Fruit fly (Drosophila melanogaster) whole organism, embryonic: ENCODE measurements around the gene CstF64.

Experiments
- Bteb2 ChIP-seq: fragments of 200-800 bp; sonication (Bioruptor generic); optimal IDR thresholded peaks from 2 replicates; lab custom pipeline; 2016; ENCODE audit warnings: missing biosample characterization, missing genetic modification characterization
- CG10321 ChIP-seq: fragments of 200-800 bp; sonication (Bioruptor generic); IDR thresholded peaks from 2 replicates; pipeline ENCODE4 v1.3.6; 2022; ENCODE audit warnings: missing biosample characterization, missing genetic modification characterization
- CG10462 ChIP-seq: fragments of 200-800 bp; sonication (Bioruptor generic); optimal IDR thresholded peaks from 2 replicates; lab custom pipeline; 2016; ENCODE audit warnings: missing biosample characterization, missing genetic modification characterization
- CG12219 ChIP-seq: fragments of 200-800 bp; sonication (Bioruptor generic); optimal IDR thresholded peaks from 3 replicates; lab custom pipeline; 2018; ENCODE audit warnings: missing biosample characterization, mild to moderate bottlenecking, missing genetic modification characterization
- CG13296 ChIP-seq: fragments of 200-800 bp; sonication (Bioruptor generic); optimal IDR thresholded peaks from 3 replicates; lab custom pipeline; 2018; ENCODE audit warnings: missing biosample characterization, mild to moderate bottlenecking, missing genetic modification characterization
- CG13424 ChIP-seq: fragments of 200-800 bp; sonication (Bioruptor generic); optimal IDR thresholded peaks from 2 replicates; lab custom pipeline; 2019; ENCODE audit warnings: missing biosample characterization, mild to moderate bottlenecking, missing genetic modification characterization, moderate library complexity
- CG14667 ChIP-seq: fragments of 200-800 bp; sonication (Bioruptor generic); IDR thresholded peaks from 2 replicates; pipeline ENCODE4 v1.3.6; 2022; ENCODE audit warnings: missing biosample characterization, missing genetic modification characterization
- CG1602 ChIP-seq: fragments of 200-800 bp; sonication (Bioruptor generic); optimal IDR thresholded peaks from 3 replicates; lab custom pipeline; 2016; ENCODE audit warnings: missing biosample characterization, missing genetic modification characterization
- CG2120 ChIP-seq: fragments of 200-800 bp; sonication (Bioruptor generic); optimal IDR thresholded peaks from 3 replicates; lab custom pipeline; 2016; ENCODE audit warnings: missing biosample characterization, missing genetic modification characterization
- CG2889 ChIP-seq: fragments of 200-800 bp; sonication (Bioruptor generic); IDR thresholded peaks from 3 replicates; pipeline ENCODE4 v1.3.6; 2022; ENCODE audit warnings: missing biosample characterization, missing genetic modification characterization
- CG32532 ChIP-seq: fragments of 200-800 bp; sonication (Bioruptor generic); IDR thresholded peaks from 2 replicates; pipeline ENCODE4 v1.3.6; 2022; ENCODE audit warnings: missing biosample characterization, missing genetic modification characterization
- CG32767 ChIP-seq: fragments of 200-800 bp; sonication (Bioruptor generic); IDR thresholded peaks from 2 replicates; pipeline ENCODE4 v1.3.6; 2022; ENCODE audit warnings: missing biosample characterization, missing genetic modification characterization
- CG3281 ChIP-seq: fragments of 200-800 bp; sonication (Bioruptor generic); optimal IDR thresholded peaks from 3 replicates; lab custom pipeline; 2017; ENCODE audit warnings: missing biosample characterization, mild to moderate bottlenecking, missing genetic modification characterization
- CG34224 ChIP-seq: fragments of 200-800 bp; sonication (Bioruptor generic); IDR thresholded peaks from 3 replicates; pipeline ENCODE4 v1.3.6; 2022; ENCODE audit warnings: missing biosample characterization, missing genetic modification characterization; ENCODE audit not compliant: partially characterized antibody
- CG34376 ChIP-seq: fragments of 200-800 bp; sonication (Bioruptor generic); optimal IDR thresholded peaks from 2 replicates; lab custom pipeline; 2018; ENCODE audit warnings: missing biosample characterization, mild to moderate bottlenecking, missing genetic modification characterization
- CG4360 ChIP-seq: fragments of 200-800 bp; sonication (Bioruptor generic); IDR thresholded peaks from 2 replicates; pipeline ENCODE4 v1.3.6; 2022; ENCODE audit warnings: missing biosample characterization, missing genetic modification characterization
- CG6654 ChIP-seq: fragments of 200-800 bp; sonication (Bioruptor generic); optimal IDR thresholded peaks from 2 replicates; lab custom pipeline; 2017; ENCODE audit warnings: missing biosample characterization, mild to moderate bottlenecking, missing genetic modification characterization
- CG7556 ChIP-seq: fragments of 200-800 bp; sonication (Bioruptor generic); optimal IDR thresholded peaks from 2 replicates; lab custom pipeline; 2017; ENCODE audit warnings: missing biosample characterization, mild to moderate bottlenecking, missing genetic modification characterization
- CG9797 ChIP-seq: fragments of 200-800 bp; sonication (Bioruptor generic); optimal IDR thresholded peaks from 3 replicates; lab custom pipeline; 2018; ENCODE audit warnings: missing biosample characterization, mild to moderate bottlenecking, missing genetic modification characterization
- D19A ChIP-seq: fragments of 200-800 bp; optimal IDR thresholded peaks from 3 replicates; lab custom pipeline; 2019; ENCODE audit warnings: missing biosample characterization, mild to moderate bottlenecking, missing genetic modification characterization, moderate library complexity
- Dek ChIP-seq: fragments of 200-800 bp; sonication (Bioruptor generic); optimal IDR thresholded peaks from 3 replicates; lab custom pipeline; 2019; ENCODE audit warnings: missing biosample characterization, mild to moderate bottlenecking, missing genetic modification characterization, moderate library complexity
- Dip3 ChIP-seq: fragments of 200-800 bp; sonication (Bioruptor generic); optimal IDR thresholded peaks from 3 replicates; lab custom pipeline; 2016; ENCODE audit warnings: missing biosample characterization, missing genetic modification characterization
- Drgx ChIP-seq: fragments of 200-800 bp; sonication (Bioruptor generic); IDR thresholded peaks from 2 replicates; pipeline ENCODE4 v1.3.6; 2022; ENCODE audit warnings: missing biosample characterization, missing genetic modification characterization
- Eip74EF ChIP-seq, 2 experiments: fragments of 200-800 bp in 1 of 2; fragments of >200 bp in 1 of 2; sonication (Bioruptor generic) in 1 of 2; optimal IDR thresholded peaks; 2 replicates each; lab custom pipeline; 2017 to 2019; ENCODE audit warnings: missing biosample characterization in 2 of 2, missing genetic modification characterization in 2 of 2, mild to moderate bottlenecking in 1 of 2, moderate library complexity in 1 of 2
- Ets65A ChIP-seq: fragments of 200-800 bp; sonication (Bioruptor generic); peaks from one replicate; lab custom pipeline; 2016; ENCODE audit warnings: missing biosample characterization, missing genetic modification characterization
- Fer2 ChIP-seq: fragments of 200-800 bp; sonication (Bioruptor generic); optimal IDR thresholded peaks from 2 replicates; lab custom pipeline; 2018; ENCODE audit warnings: missing biosample characterization, mild to moderate bottlenecking, missing genetic modification characterization, moderate library complexity
- HLH3B ChIP-seq: fragments of 200-800 bp; sonication (Bioruptor generic); IDR thresholded peaks from 2 replicates; pipeline ENCODE4 v1.3.6; 2022; ENCODE audit warnings: missing biosample characterization, missing genetic modification characterization
- Hr78 ChIP-seq, 2 experiments: fragments of 200-800 bp in 1 of 2; fragments of >200 bp in 1 of 2; sonication (Bioruptor generic) in 1 of 2; optimal IDR thresholded peaks; 2 replicates each; lab custom pipeline; 2017 to 2019; ENCODE audit warnings: missing biosample characterization in 2 of 2, missing genetic modification characterization in 2 of 2, mild to moderate bottlenecking in 1 of 2, moderate library complexity in 1 of 2
- Hsf ChIP-seq: fragments of 200-800 bp; sonication (Bioruptor generic); optimal IDR thresholded peaks from 3 replicates; lab custom pipeline; 2016; ENCODE audit warnings: missing biosample characterization, missing genetic modification characterization
- Ptx1 ChIP-seq: fragments of 200-800 bp; sonication (Bioruptor generic); IDR thresholded peaks from 2 replicates; pipeline ENCODE4 v1.3.6; 2022; ENCODE audit warnings: missing biosample characterization, missing genetic modification characterization
- Rx ChIP-seq: fragments of 200-800 bp; sonication (Bioruptor generic); IDR thresholded peaks from 2 replicates; pipeline ENCODE4 v1.3.6; 2022; ENCODE audit warnings: missing biosample characterization, missing genetic modification characterization
- Sin3A ChIP-seq: fragments of >200 bp; optimal IDR thresholded peaks from 2 replicates; lab custom pipeline; 2018
- Tbp ChIP-seq: fragments of >200 bp; optimal IDR thresholded peaks from 2 replicates; lab custom pipeline; 2018; ENCODE audit warnings: missing biosample characterization, missing genetic modification characterization
- abd-A ChIP-seq: fragments of 200-800 bp; sonication (Bioruptor generic); optimal IDR thresholded peaks from 3 replicates; lab custom pipeline; 2019; ENCODE audit warnings: missing biosample characterization, mild to moderate bottlenecking, missing genetic modification characterization, moderate library complexity
- amos ChIP-seq: fragments of 200-800 bp; sonication (Bioruptor generic); IDR thresholded peaks from 2 replicates; pipeline ENCODE4 v1.3.6; 2022; ENCODE audit warnings: missing biosample characterization, missing genetic modification characterization; ENCODE audit not compliant: partially characterized antibody
- bbx ChIP-seq: fragments of 200-800 bp; sonication (Bioruptor generic); IDR thresholded peaks from 2 replicates; pipeline ENCODE4 v1.3.6; 2022; ENCODE audit warnings: missing biosample characterization, missing genetic modification characterization; ENCODE audit not compliant: partially characterized antibody
- bcd ChIP-seq: fragments of 200-800 bp; sonication (Bioruptor generic); optimal IDR thresholded peaks from 2 replicates; lab custom pipeline; 2017; ENCODE audit warnings: missing biosample characterization, mild to moderate bottlenecking, missing genetic modification characterization
- cg ChIP-seq: fragments of 200-800 bp; sonication (Bioruptor generic); optimal IDR thresholded peaks from 3 replicates; lab custom pipeline; 2019; ENCODE audit warnings: missing biosample characterization, mild to moderate bottlenecking, missing genetic modification characterization, moderate library complexity
- chif ChIP-seq, 2 experiments: fragments of 200-800 bp; sonication (Bioruptor generic); optimal IDR thresholded peaks; 3 replicates each; lab custom pipeline; 2016; ENCODE audit warnings: missing biosample characterization in 2 of 2, missing genetic modification characterization in 2 of 2
- dati ChIP-seq: fragments of 200-800 bp; sonication (Bioruptor generic); IDR thresholded peaks from 2 replicates; pipeline ENCODE4 v1.3.6; 2022; ENCODE audit warnings: missing biosample characterization, missing genetic modification characterization
- grn ChIP-seq: fragments of 200-800 bp; sonication (Bioruptor generic); optimal IDR thresholded peaks from 3 replicates; lab custom pipeline; 2017; ENCODE audit warnings: missing biosample characterization, missing genetic modification characterization
- pan ChIP-seq, 4 experiments: fragments of >200 bp in 3 of 4; fragments of 200-800 bp in 1 of 4; sonication (Bioruptor generic) in 1 of 4; optimal IDR thresholded peaks in 3 of 4; IDR thresholded peaks in 1 of 4; 2 replicates each; pipeline versions ENCODE4 v1.3.6 to Lab custom; 2017 to 2022; ENCODE audit warnings: missing biosample characterization in 2 of 4, missing genetic modification characterization in 2 of 4, mixed read lengths in 1 of 4
- psq ChIP-seq: fragments of 200-800 bp; sonication (Bioruptor generic); optimal IDR thresholded peaks from 2 replicates; lab custom pipeline; 2017; ENCODE audit warnings: missing biosample characterization, missing genetic modification characterization
- row ChIP-seq: fragments of 200-800 bp; sonication (Bioruptor generic); IDR thresholded peaks from 3 replicates; pipeline ENCODE4 v1.3.6; 2022; ENCODE audit warnings: missing biosample characterization, missing genetic modification characterization
- seq ChIP-seq: fragments of 200-800 bp; sonication (Bioruptor generic); IDR thresholded peaks from 2 replicates; pipeline ENCODE4 v1.3.6; 2022; ENCODE audit warnings: missing biosample characterization, missing genetic modification characterization
- ttk ChIP-seq: fragments of 200-800 bp; sonication (Bioruptor generic); IDR thresholded peaks from 2 replicates; pipeline ENCODE4 v2.1.2; 2022; ENCODE audit warnings: missing biosample characterization, missing genetic modification characterization
- twi ChIP-seq: fragments of 200-800 bp; optimal IDR thresholded peaks from 2 replicates; lab custom pipeline; 2019; ENCODE audit warnings: missing biosample characterization, mild to moderate bottlenecking, missing genetic modification characterization, moderate library complexity
- vnd ChIP-seq: fragments of 200-800 bp; sonication (Bioruptor generic); IDR thresholded peaks from 3 replicates; pipeline ENCODE4 v1.3.6; 2022; ENCODE audit warnings: missing biosample characterization, missing genetic modification characterization; ENCODE audit not compliant: partially characterized antibody
- wor ChIP-seq: fragments of 200-800 bp; sonication (Bioruptor generic); IDR thresholded peaks from 2 replicates; pipeline ENCODE4 v1.3.6; 2022; ENCODE audit warnings: missing biosample characterization, missing genetic modification characterization
- z ChIP-seq: fragments of 200-800 bp; sonication (Bioruptor generic); IDR thresholded peaks from 3 replicates; pipeline ENCODE4 v1.3.6; 2022; ENCODE audit warnings: missing biosample characterization, missing genetic modification characterization

Gene CstF64

DNA sequence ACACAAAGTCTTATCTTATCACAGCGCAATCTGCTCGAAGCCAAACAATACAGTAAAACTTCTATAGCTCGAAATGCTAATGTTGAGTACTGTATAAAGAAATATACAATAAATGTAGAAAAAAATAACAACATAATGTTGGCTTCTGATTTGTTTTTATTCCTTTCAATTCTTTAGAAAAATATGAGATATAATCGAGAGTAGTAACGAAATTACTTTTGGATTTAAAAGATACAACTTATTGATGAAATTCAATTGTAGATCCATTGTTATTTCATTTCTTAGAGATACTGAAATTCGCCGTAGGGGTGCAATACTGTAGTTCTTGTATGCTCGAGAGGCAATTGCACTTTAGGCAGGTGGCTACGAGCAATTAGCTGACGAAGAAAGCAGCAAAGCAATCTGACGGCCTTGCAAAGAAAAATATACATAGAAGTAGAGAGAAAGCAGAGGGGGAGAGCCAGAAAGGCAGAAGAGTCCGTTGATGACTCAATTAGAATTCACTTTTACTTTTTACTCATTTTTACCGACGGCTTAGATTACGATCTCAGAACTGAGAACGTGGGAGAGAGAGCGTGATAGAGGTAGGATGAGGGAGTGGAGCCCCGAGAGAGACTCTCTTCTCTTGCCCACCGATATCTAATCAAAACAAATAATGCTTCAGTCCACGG, 11.2 kb downstream of the CstF64 start (continued):
- TF ChIP-seq Dip3 (GFP tag; lab: Kevin White, UChicago), result no peak
- TF ChIP-seq psq (GFP tag; lab: Kevin White, UChicago), result no peak
- peak; percentile 36; the same call in 1 of the 2 replicates for TF ChIP-seq CG32767 (GFP tag; lab: Robert Waterston, UW)
- TF ChIP-seq CG2889, result no peak
- peak; percentile 24 for TF ChIP-seq CG1602 (GFP tag; lab: Kevin White, UChicago)
- TF ChIP-seq Bteb2 (GFP tag; lab: Kevin White, UChicago), result no peak
- no peak for TF ChIP-seq CG14667 (GFP tag; lab: Robert Waterston, UW)
- TF ChIP-seq dati (GFP tag; lab: Robert Waterston, UW), result no peak
- TF ChIP-seq ttk (GFP tag; lab: Robert Waterston, UW), result 0 out of 2 replicates have a peak, but pooled peaks have one; percentile 29
- TF ChIP-seq Ets65A (GFP tag; lab: Kevin White, UChicago), result peak; percentile 88
- TF ChIP-seq wor, result no peak
- peak in 1 of 2 experiments; percentile 17 for TF ChIP-seq chif (GFP tag; optimal IDR thresholded peaks at IDR 0.05; lab: Kevin White, UChicago)
- TF ChIP-seq Hr78 (GFP tag; optimal IDR thresholded peaks at IDR 0.05; lab: Kevin White, UChicago), result no peak
- peak; percentile 38 for TF ChIP-seq Drgx
- TF ChIP-seq CG6654 (GFP tag; lab: Kevin White, UChicago), result no peak
- peak; percentile 51 for TF ChIP-seq Fer2
- TF ChIP-seq Ptx1 (GFP tag; lab: Robert Waterston, UW), result peak; percentile 40
- TF ChIP-seq grn (GFP tag; lab: Kevin White, UChicago), result peak; percentile 85
- no peak; the same call in 1 of the 2 replicates for TF ChIP-seq seq (GFP tag; lab: Robert Waterston, UW)
- TF ChIP-seq vnd (GFP tag; lab: Robert Waterston, UW), result no peak
- TF ChIP-seq CG34376, result no peak
- peak in 1 of 2 experiments; percentile 84 for TF ChIP-seq Eip74EF (GFP tag; optimal IDR thresholded peaks at IDR 0.05; lab: Kevin White, UChicago)
- peak; percentile 67 for TF ChIP-seq CG13424
- TF ChIP-seq Sin3A, result no peak
- no peak for TF ChIP-seq CG34224 (GFP tag; lab: Robert Waterston, UW)
- peak; percentile 64 for TF ChIP-seq CG13296
- TF ChIP-seq CG7556 (GFP tag; lab: Kevin White, UChicago), result peak; percentile 68
- TF ChIP-seq Tbp (GFP tag; lab: Kevin White, UChicago), result no peak
- TF ChIP-seq row (GFP tag; lab: Robert Waterston, UW), result peak; percentile 65
- peak; percentile 2 for TF ChIP-seq CG2120 (GFP tag; lab: Kevin White, UChicago)
- no peak for TF ChIP-seq abd-A (tag; lab: Kevin White, UChicago)
- TF ChIP-seq cg, result no peak
- TF ChIP-seq CG12219 (GFP tag; lab: Kevin White, UChicago), result no peak
- no peak for TF ChIP-seq pan (optimal IDR thresholded peaks at IDR 0.05; lab: Kevin White, UChicago)
- peak in 1 of 2 experiments; percentile 26 for TF ChIP-seq pan (GFP tag; optimal IDR thresholded peaks at IDR 0.05 in 1 of 2, IDR thresholded peaks at IDR 0.05 in 1 of 2)
- no peak for TF ChIP-seq CG10321 (GFP tag; lab: Robert Waterston, UW)
- no peak for TF ChIP-seq amos (GFP tag; lab: Robert Waterston, UW)
- peak; percentile 81 for TF ChIP-seq z (GFP tag; lab: Robert Waterston, UW)
- TF ChIP-seq Dek (tag; lab: Kevin White, UChicago), result peak; percentile 61
- TF ChIP-seq CG4360 (GFP tag; lab: Robert Waterston, UW), result no peak
- peak; percentile 5 for TF ChIP-seq twi (tag; lab: Kevin White, UChicago)
- no peak for TF ChIP-seq Rx (GFP tag; lab: Robert Waterston, UW)
- no peak for TF ChIP-seq bbx (GFP tag; lab: Robert Waterston, UW)
- 0 out of 2 replicates have a peak, but pooled peaks have one; percentile 6 for TF ChIP-seq CG32532 (GFP tag; lab: Robert Waterston, UW)
- peak; percentile 16 for TF ChIP-seq D19A (tag; lab: Kevin White, UChicago)
- peak; percentile 35 for TF ChIP-seq Hsf
- TF ChIP-seq CG9797, result no peak
- no peak for TF ChIP-seq CG10462 (GFP tag; lab: Kevin White, UChicago)
- peak; percentile 2 for TF ChIP-seq bcd (GFP tag; lab: Kevin White, UChicago)
- no peak for TF ChIP-seq HLH3B (GFP tag; lab: Robert Waterston, UW)
- peak; percentile 18 for TF ChIP-seq CG3281
